Fruit fly (Drosophila melanogaster) whole organism, embryonic: Measurements from ENCODE around the gene dsx.
A peak's percentile ranks its signal among the peaks of the same experiment; 100 is the strongest.

Source experiments
- Asciz ChIP-seq: fragments of 200-800 bp; sonication (Bioruptor generic); optimal IDR thresholded peaks from 2 replicates; lab custom pipeline; 2017; ENCODE audit warnings: missing biosample characterization, mild to moderate bottlenecking, missing genetic modification characterization, missing genetic modification reagents
- CG10267 ChIP-seq: fragments of 200-800 bp; sonication (Bioruptor generic); optimal IDR thresholded peaks from 2 replicates; lab custom pipeline; 2018; ENCODE audit warnings: missing biosample characterization, mild to moderate bottlenecking, missing genetic modification characterization, moderate library complexity
- CG10274 ChIP-seq: fragments of 200-800 bp; sonication (Bioruptor generic); optimal IDR thresholded peaks from 3 replicates; lab custom pipeline; 2017; ENCODE audit warnings: missing biosample characterization, mild to moderate bottlenecking, missing genetic modification characterization
- CG13775 ChIP-seq: fragments of 200-800 bp; sonication (Bioruptor generic); optimal IDR thresholded peaks from 3 replicates; lab custom pipeline; 2017; ENCODE audit warnings: missing biosample characterization, mild to moderate bottlenecking, missing genetic modification characterization
- CG14860 ChIP-seq: fragments of 200-800 bp; sonication (Bioruptor generic); IDR thresholded peaks from 3 replicates; pipeline ENCODE4 v1.3.6; 2022; ENCODE audit warnings: missing biosample characterization, missing genetic modification characterization; ENCODE audit not compliant: partially characterized antibody
- CG17385 ChIP-seq: fragments of 200-800 bp; sonication (Bioruptor generic); optimal IDR thresholded peaks from 3 replicates; lab custom pipeline; 2018; ENCODE audit warnings: missing biosample characterization, mild to moderate bottlenecking, missing genetic modification characterization
- CG18599 ChIP-seq: fragments of 200-800 bp; sonication (Bioruptor generic); optimal IDR thresholded peaks from 3 replicates; lab custom pipeline; 2017; ENCODE audit warnings: missing biosample characterization, missing genetic modification characterization, mild to moderate bottlenecking, moderate library complexity, missing genetic modification reagents
- CG31441 ChIP-seq: fragments of 200-800 bp; sonication (Bioruptor generic); IDR thresholded peaks from 2 replicates; pipeline ENCODE4 v1.3.6; 2022; ENCODE audit warnings: missing biosample characterization, missing genetic modification characterization
- CG34224 ChIP-seq: fragments of 200-800 bp; sonication (Bioruptor generic); IDR thresholded peaks from 3 replicates; pipeline ENCODE4 v1.3.6; 2022; ENCODE audit warnings: missing biosample characterization, missing genetic modification characterization; ENCODE audit not compliant: partially characterized antibody
- CG34376 ChIP-seq: fragments of 200-800 bp; sonication (Bioruptor generic); optimal IDR thresholded peaks from 2 replicates; lab custom pipeline; 2018; ENCODE audit warnings: missing biosample characterization, mild to moderate bottlenecking, missing genetic modification characterization
- CG4820 ChIP-seq: fragments of 200-800 bp; sonication (Bioruptor generic); optimal IDR thresholded peaks from 3 replicates; lab custom pipeline; 2016; ENCODE audit warnings: missing biosample characterization, missing genetic modification characterization
- CG6175 ChIP-seq: fragments of 200-800 bp; sonication (Bioruptor generic); IDR thresholded peaks from 3 replicates; pipeline ENCODE4 v1.3.6; 2022; ENCODE audit warnings: missing biosample characterization, missing genetic modification characterization
- CG8281 ChIP-seq: fragments of 200-800 bp; sonication (Bioruptor generic); optimal IDR thresholded peaks from 2 replicates; lab custom pipeline; 2018; ENCODE audit warnings: missing biosample characterization, mild to moderate bottlenecking, missing genetic modification characterization, moderate library complexity
- CG9215 ChIP-seq: fragments of 200-800 bp; sonication (Bioruptor generic); IDR thresholded peaks from 2 replicates; pipeline ENCODE4 v1.3.6; 2022; ENCODE audit warnings: missing biosample characterization, missing genetic modification characterization
- Dip2 ChIP-seq: fragments of 200-800 bp; sonication (Bioruptor generic); IDR thresholded peaks from 2 replicates; pipeline ENCODE4 v1.3.6; 2022; ENCODE audit warnings: missing biosample characterization, missing genetic modification characterization
- Doc2 ChIP-seq: fragments of 200-800 bp; sonication (Bioruptor generic); IDR thresholded peaks from 2 replicates; pipeline ENCODE4 v1.3.6; 2022; ENCODE audit warnings: missing biosample characterization, missing genetic modification characterization
- E2f2 ChIP-seq: fragments of 200-800 bp; sonication (Bioruptor generic); IDR thresholded peaks from 2 replicates; pipeline ENCODE4 v1.3.6; 2022; ENCODE audit warnings: missing biosample characterization, missing genetic modification characterization
- Ets65A ChIP-seq: fragments of 200-800 bp; sonication (Bioruptor generic); peaks from one replicate; lab custom pipeline; 2016; ENCODE audit warnings: missing biosample characterization, missing genetic modification characterization
- Ets97D ChIP-seq: fragments of 200-800 bp; sonication (Bioruptor generic); optimal IDR thresholded peaks from 3 replicates; lab custom pipeline; 2016; ENCODE audit warnings: missing biosample characterization, missing genetic modification characterization
- Hey ChIP-seq: fragments of 200-800 bp; sonication (Bioruptor generic); optimal IDR thresholded peaks from 3 replicates; lab custom pipeline; 2018; ENCODE audit warnings: missing biosample characterization, mild to moderate bottlenecking, missing genetic modification characterization
- Hsf ChIP-seq: fragments of 200-800 bp; sonication (Bioruptor generic); optimal IDR thresholded peaks from 3 replicates; lab custom pipeline; 2016; ENCODE audit warnings: missing biosample characterization, missing genetic modification characterization
- MESR4 ChIP-seq: fragments of 200-800 bp; sonication (Bioruptor generic); optimal IDR thresholded peaks from 2 replicates; lab custom pipeline; 2018; ENCODE audit warnings: missing biosample characterization, mild to moderate bottlenecking, missing genetic modification characterization, moderate library complexity
- Myb ChIP-seq: fragments of 200-800 bp; sonication (Bioruptor generic); optimal IDR thresholded peaks from 2 replicates; lab custom pipeline; 2016; ENCODE audit warnings: missing biosample characterization, missing genetic modification characterization
- NC2β ChIP-seq: fragments of 200-800 bp; sonication (Bioruptor generic); optimal IDR thresholded peaks from 2 replicates; lab custom pipeline; 2016; ENCODE audit warnings: missing biosample characterization, missing genetic modification characterization
- Sox102F ChIP-seq: fragments of 200-800 bp; sonication (Bioruptor generic); optimal IDR thresholded peaks from 2 replicates; lab custom pipeline; 2018; ENCODE audit warnings: missing biosample characterization, mild to moderate bottlenecking, missing genetic modification characterization, moderate library complexity
- Sry-δ ChIP-seq: fragments of 200-800 bp; sonication (Bioruptor generic); optimal IDR thresholded peaks from 2 replicates; lab custom pipeline; 2016; ENCODE audit warnings: missing biosample characterization, missing genetic modification characterization
- Tbp ChIP-seq: fragments of >200 bp; optimal IDR thresholded peaks from 2 replicates; lab custom pipeline; 2018; ENCODE audit warnings: missing biosample characterization, missing genetic modification characterization
- dysf ChIP-seq: fragments of 200-800 bp; sonication (Bioruptor generic); IDR thresholded peaks from 3 replicates; pipeline ENCODE4 v1.3.6; 2022; ENCODE audit warnings: missing biosample characterization, missing genetic modification characterization
- esg ChIP-seq: fragments of 200-800 bp; sonication (Bioruptor generic); conservative IDR thresholded peaks from 2 replicates; pipeline ENCODE4 v1.3.6; 2022; ENCODE audit warnings: missing biosample characterization, missing genetic modification characterization
- eve ChIP-seq, 2 experiments: fragments of >200 bp; optimal IDR thresholded peaks; 2 replicates each; lab custom pipeline; 2017; ENCODE audit warnings: missing biosample characterization in 2 of 2, missing genetic modification characterization in 2 of 2
- ewg ChIP-seq: fragments of 200-800 bp; sonication (Bioruptor generic); optimal IDR thresholded peaks from 3 replicates; lab custom pipeline; 2017; ENCODE audit warnings: mild to moderate bottlenecking, missing biosample characterization, missing genetic modification reagents, missing genetic modification characterization
- gro ChIP-seq: fragments of 200-800 bp; sonication (Bioruptor generic); optimal IDR thresholded peaks from 2 replicates; lab custom pipeline; 2016; ENCODE audit warnings: missing biosample characterization, missing genetic modification characterization
- klu ChIP-seq: fragments of 200-800 bp; sonication (Bioruptor generic); IDR thresholded peaks from 2 replicates; pipeline ENCODE4 v1.3.6; 2022; ENCODE audit warnings: missing biosample characterization, missing genetic modification characterization
- lab ChIP-seq: fragments of 200-800 bp; sonication (Bioruptor generic); optimal IDR thresholded peaks from 3 replicates; lab custom pipeline; 2017; ENCODE audit warnings: missing biosample characterization, missing genetic modification characterization, mild to moderate bottlenecking, moderate library complexity, missing genetic modification reagents
- lilli ChIP-seq: fragments of 200-800 bp; sonication (Bioruptor generic); optimal IDR thresholded peaks from 3 replicates; lab custom pipeline; 2016; ENCODE audit warnings: missing biosample characterization, missing genetic modification characterization
- mirr ChIP-seq: fragments of 200-800 bp; sonication (Bioruptor generic); optimal IDR thresholded peaks from 3 replicates; lab custom pipeline; 2018; ENCODE audit warnings: missing biosample characterization, mild to moderate bottlenecking, missing genetic modification characterization
- nau ChIP-seq: fragments of 200-800 bp; sonication (Bioruptor generic); optimal IDR thresholded peaks from 3 replicates; lab custom pipeline; 2017; ENCODE audit warnings: missing biosample characterization, mild to moderate bottlenecking, missing genetic modification characterization, missing genetic modification reagents
- nerfin-2 ChIP-seq: fragments of 200-800 bp; sonication (Bioruptor generic); IDR thresholded peaks from 2 replicates; pipeline ENCODE4 v1.3.6; 2022; ENCODE audit warnings: missing biosample characterization, missing genetic modification characterization; ENCODE audit not compliant: partially characterized antibody
- pan ChIP-seq, 4 experiments: fragments of >200 bp in 3 of 4; fragments of 200-800 bp in 1 of 4; sonication (Bioruptor generic) in 1 of 4; optimal IDR thresholded peaks in 3 of 4; IDR thresholded peaks in 1 of 4; 2 replicates each; pipeline versions ENCODE4 v1.3.6 to Lab custom; 2017 to 2022; ENCODE audit warnings: missing biosample characterization in 2 of 4, missing genetic modification characterization in 2 of 4, mixed read lengths in 1 of 4
- ranshi ChIP-seq: fragments of 200-800 bp; sonication (Bioruptor generic); IDR thresholded peaks from 2 replicates; pipeline ENCODE4 v1.3.6; 2022; ENCODE audit warnings: missing biosample characterization, missing genetic modification characterization
- sc ChIP-seq, 3 experiments: fragments of >200 bp in 2 of 3; fragments of 200-800 bp in 1 of 3; sonication (Bioruptor generic) in 1 of 3; optimal IDR thresholded peaks; 2 replicates in 2 of 3; 3 replicates in 1 of 3; lab custom pipeline; 2017; ENCODE audit warnings: mild to moderate bottlenecking in 1 of 3, missing biosample characterization in 1 of 3, missing genetic modification characterization in 1 of 3, missing genetic modification reagents in 1 of 3
- sens-2 ChIP-seq: fragments of 200-800 bp; sonication (Bioruptor generic); IDR thresholded peaks from 2 replicates; pipeline ENCODE4 v1.3.6; 2022; ENCODE audit warnings: missing biosample characterization, missing genetic modification characterization
- tap ChIP-seq: fragments of 200-800 bp; optimal IDR thresholded peaks from 3 replicates; lab custom pipeline; 2019; ENCODE audit warnings: missing biosample characterization, mild to moderate bottlenecking, missing genetic modification characterization, moderate library complexity
- tna ChIP-seq: fragments of 200-800 bp; sonication (Bioruptor generic); IDR thresholded peaks from 2 replicates; pipeline ENCODE4 v1.3.6; 2022; ENCODE audit warnings: missing biosample characterization, missing genetic modification characterization; ENCODE audit not compliant: partially characterized antibody
- toy ChIP-seq: fragments of 200-800 bp; sonication (Bioruptor generic); IDR thresholded peaks from 2 replicates; pipeline ENCODE4 v1.3.6; 2022; ENCODE audit warnings: missing biosample characterization, missing genetic modification characterization
- tup ChIP-seq: fragments of 200-800 bp; sonication (Bioruptor generic); optimal IDR thresholded peaks from 2 replicates; lab custom pipeline; 2016; ENCODE audit warnings: missing biosample characterization, mild to moderate bottlenecking, missing genetic modification characterization, moderate library complexity
- twi ChIP-seq: fragments of 200-800 bp; optimal IDR thresholded peaks from 2 replicates; lab custom pipeline; 2019; ENCODE audit warnings: missing biosample characterization, mild to moderate bottlenecking, missing genetic modification characterization, moderate library complexity
- wek ChIP-seq: fragments of 200-800 bp; sonication (Bioruptor generic); optimal IDR thresholded peaks from 3 replicates; lab custom pipeline; 2018; ENCODE audit warnings: missing biosample characterization, mild to moderate bottlenecking, missing genetic modification characterization, moderate library complexity

dsx gene

dm6 chr3R:7892246-7893000 lies 74.8 kb downstream of the dsx start (continued):
- TF ChIP-seq lab (GFP tag; lab: Kevin White, UChicago) = peak; percentile 80
- TF ChIP-seq CG18599 (GFP tag; lab: Kevin White, UChicago) = peak; percentile 66
- TF ChIP-seq CG17385 (GFP tag; lab: Kevin White, UChicago) = peak; percentile 11
- TF ChIP-seq nau (GFP tag; lab: Kevin White, UChicago) = no peak
- no peak for TF ChIP-seq CG4820 (GFP tag; lab: Kevin White, UChicago)
- TF ChIP-seq sens-2 = no peak
- no peak for TF ChIP-seq gro (GFP tag; lab: Kevin White, UChicago)
- peak; percentile 67 for TF ChIP-seq Ets97D (GFP tag; lab: Kevin White, UChicago)
- peak; percentile 37 for TF ChIP-seq CG13775 (GFP tag; lab: Kevin White, UChicago)
- TF ChIP-seq Tbp (GFP tag; lab: Kevin White, UChicago) = no peak
- TF ChIP-seq Sry-δ = no peak
- TF ChIP-seq klu (GFP tag; lab: Robert Waterston, UW) = 0 out of 2 replicates have a peak, but pooled peaks have one; percentile 32
- TF ChIP-seq CG9215 = peak; percentile 48; the same call in 1 of the 2 replicates
- peak; percentile 41 for TF ChIP-seq lilli (GFP tag; lab: Kevin White, UChicago)
- TF ChIP-seq eve (GFP tag; optimal IDR thresholded peaks at IDR 0.05; lab: Kevin White, UChicago) = no peak
- no peak for TF ChIP-seq Myb (GFP tag; lab: Kevin White, UChicago)
- TF ChIP-seq MESR4 = no peak
- TF ChIP-seq toy (GFP tag; lab: Robert Waterston, UW) = no peak
- no peak for TF ChIP-seq sc (optimal IDR thresholded peaks at IDR 0.05; lab: Kevin White, UChicago)
- TF ChIP-seq sc (GFP tag; optimal IDR thresholded peaks at IDR 0.05; lab: Kevin White, UChicago) = no peak
- no peak for TF ChIP-seq Ets65A (GFP tag; lab: Kevin White, UChicago)
- no peak; the same call in 1 of the 2 replicates for TF ChIP-seq ranshi (GFP tag; lab: Robert Waterston, UW)
- TF ChIP-seq CG8281 = no peak
- TF ChIP-seq CG6175 (GFP tag; lab: Robert Waterston, UW) = peak; percentile 56; the same call in 1 of the 3 replicates
- TF ChIP-seq tup (GFP tag; lab: Kevin White, UChicago) = no peak
- TF ChIP-seq CG10274 = no peak
- no peak for TF ChIP-seq CG34224 (GFP tag; lab: Robert Waterston, UW)
- no peak for TF ChIP-seq Asciz (GFP tag; lab: Kevin White, UChicago)
- no peak for TF ChIP-seq nerfin-2 (GFP tag; lab: Robert Waterston, UW)
- peak; percentile 2 for TF ChIP-seq Sox102F (GFP tag; lab: Kevin White, UChicago)
- peak; percentile 3 for TF ChIP-seq wek (GFP tag; lab: Kevin White, UChicago)
- no peak for TF ChIP-seq Dip2 (GFP tag; lab: Robert Waterston, UW)
- TF ChIP-seq Doc2 (GFP tag; lab: Robert Waterston, UW) = no peak
- no peak for TF ChIP-seq ewg (GFP tag; lab: Kevin White, UChicago)
- 0 out of 2 replicates have a peak, but pooled peaks have one; percentile 16 for TF ChIP-seq CG31441
- TF ChIP-seq NC2β (GFP tag; lab: Kevin White, UChicago) = no peak
- TF ChIP-seq twi = no peak
- TF ChIP-seq mirr = peak; percentile 50
- no peak for TF ChIP-seq Hsf
- TF ChIP-seq Hey (tag; lab: Kevin White, UChicago) = no peak
- peak; percentile 15; the same call in 1 of the 2 replicates for TF ChIP-seq esg (GFP tag; lab: Robert Waterston, UW)
- TF ChIP-seq pan (optimal IDR thresholded peaks at IDR 0.05; lab: Kevin White, UChicago) = no peak
- TF ChIP-seq pan (GFP tag; optimal IDR thresholded peaks at IDR 0.05 in 1 of 2, IDR thresholded peaks at IDR 0.05 in 1 of 2) = peak in 1 of 2 experiments; percentile 54
- TF ChIP-seq CG14860 = no peak
- TF ChIP-seq E2f2 = no peak
- peak; percentile 77 for TF ChIP-seq dysf (GFP tag; lab: Robert Waterston, UW)
- no peak for TF ChIP-seq CG10267
- TF ChIP-seq tap (tag; lab: Kevin White, UChicago) = peak; percentile 56
- TF ChIP-seq CG34376 = no peak
- no peak for TF ChIP-seq tna
